Fruit fly (Drosophila melanogaster): Measurements from ENCODE around the gene CG12541.

CG12541 gene

dm6 chrX:7102013-7102520 lies 36.2 kb upstream of the CG12541 start, which contains the start of gene CG4615:
Gene CG4615 (minus strand): TSS chrX:7102300.
- TF ChIP-seq pros (GFP tag; optimal IDR thresholded peaks at IDR 0.05): no peak
- TF ChIP-seq CG3726 (GFP tag; IDR thresholded peaks at IDR 0.05): no peak
- TF ChIP-seq Dref (GFP tag; IDR thresholded peaks at IDR 0.05): peak; percentile 89
- no peak for TF ChIP-seq croc (GFP tag; conservative IDR thresholded peaks at IDR 0.05)
- peak; percentile 84 for TF ChIP-seq CG16813 (GFP tag; IDR thresholded peaks at IDR 0.05; ENCODE audit: partially characterized antibody)
- TF ChIP-seq Ptx1 (GFP tag; IDR thresholded peaks at IDR 0.05): peak; percentile 31; the same call in 1 of the 2 replicates
- TF ChIP-seq lmd (GFP tag; IDR thresholded peaks at IDR 0.05): peak; percentile 36; the same call in 1 of the 2 replicates
- TF ChIP-seq zen (tag; optimal IDR thresholded peaks at IDR 0.05): no peak
- TF ChIP-seq CG11093 (GFP tag; IDR thresholded peaks at IDR 0.05): no peak
- TF ChIP-seq CG12659 (GFP tag; optimal IDR thresholded peaks at IDR 0.05): no peak
- peak; percentile 89 for TF ChIP-seq knrl (GFP tag; IDR thresholded peaks at IDR 0.05; ENCODE audit: partially characterized antibody)
- peak; percentile 43 for TF ChIP-seq MESR4 (GFP tag; optimal IDR thresholded peaks at IDR 0.05)
- peak; percentile 19; the same call in 1 of the 2 replicates for TF ChIP-seq sob (GFP tag; IDR thresholded peaks at IDR 0.05)
- TF ChIP-seq cad (GFP tag; optimal IDR thresholded peaks at IDR 0.05): no peak
- TF ChIP-seq CG11456 (GFP tag; IDR thresholded peaks at IDR 0.05): peak; percentile 77
- TF ChIP-seq peb (GFP tag; IDR thresholded peaks at IDR 0.05): peak; percentile 9; the same call in 1 of the 2 replicates
- TF ChIP-seq vvl (GFP tag; IDR thresholded peaks at IDR 0.05): peak; percentile 30
- TF ChIP-seq inv (GFP tag; IDR thresholded peaks at IDR 0.05; ENCODE audit: partially characterized antibody): peak; percentile 84
- TF ChIP-seq ato (GFP tag; IDR thresholded peaks at IDR 0.05; ENCODE audit: partially characterized antibody): peak; percentile 82
- peak; percentile 19 for TF ChIP-seq gfzf (GFP tag; optimal IDR thresholded peaks at IDR 0.05)
- peak; percentile 76 for TF ChIP-seq NFAT (GFP tag; IDR thresholded peaks at IDR 0.05)
- no peak for TF ChIP-seq CG31388 (GFP tag; optimal IDR thresholded peaks at IDR 0.05)
- peak; percentile 89 for TF ChIP-seq Scr (GFP tag; IDR thresholded peaks at IDR 0.05; ENCODE audit: partially characterized antibody)
- TF ChIP-seq CG13287 (GFP tag; IDR thresholded peaks at IDR 0.05; ENCODE audit: partially characterized antibody): peak; percentile 92
- TF ChIP-seq Dll (GFP tag; IDR thresholded peaks at IDR 0.05; ENCODE audit: partially characterized antibody): peak; percentile 89
- no peak; the same call in 2 of the 3 replicates for TF ChIP-seq zen2 (GFP tag; IDR thresholded peaks at IDR 0.05; ENCODE audit: partially characterized antibody)
- TF ChIP-seq CG12219 (GFP tag; optimal IDR thresholded peaks at IDR 0.05): no peak
- TF ChIP-seq CrebB (tag; optimal IDR thresholded peaks at IDR 0.05): no peak
- TF ChIP-seq HmgZ (tag; optimal IDR thresholded peaks at IDR 0.05): peak; percentile 14
- peak; percentile 30 for TF ChIP-seq YL-1 (GFP tag; optimal IDR thresholded peaks at IDR 0.05)
- peak; percentile 30 for TF ChIP-seq CG17328 (GFP tag; IDR thresholded peaks at IDR 0.05)
- TF ChIP-seq HLH54F (GFP tag; optimal IDR thresholded peaks at IDR 0.05): no peak
- peak; percentile 43 for TF ChIP-seq Xrp1 (GFP tag; IDR thresholded peaks at IDR 0.05)
- TF ChIP-seq HmgD (GFP tag; optimal IDR thresholded peaks at IDR 0.05): no peak
- no peak for TF ChIP-seq CG1832 (GFP tag; optimal IDR thresholded peaks at IDR 0.05)
- TF ChIP-seq sna (GFP tag; IDR thresholded peaks at IDR 0.05; ENCODE audit: partially characterized antibody): peak; percentile 80
- TF ChIP-seq CG13775 (GFP tag; optimal IDR thresholded peaks at IDR 0.05): peak; percentile 100
- peak; percentile 24 for TF ChIP-seq sens (GFP tag)
- no peak for TF ChIP-seq CG2712 (tag; optimal IDR thresholded peaks at IDR 0.05)
- TF ChIP-seq Xbp1 (GFP tag; optimal IDR thresholded peaks at IDR 0.05): peak; percentile 18
- TF ChIP-seq CG8290 (GFP tag; optimal IDR thresholded peaks at IDR 0.05): no peak
- peak in 1 of 2 experiments; percentile 53 for TF ChIP-seq CG8290 (tag; optimal IDR thresholded peaks at IDR 0.05)
- peak; percentile 94 for TF ChIP-seq bbx (GFP tag; IDR thresholded peaks at IDR 0.05; ENCODE audit: partially characterized antibody)
- TF ChIP-seq tna (GFP tag; IDR thresholded peaks at IDR 0.05; ENCODE audit: partially characterized antibody): peak; percentile 83
- TF ChIP-seq CHES-1-like (GFP tag; optimal IDR thresholded peaks at IDR 0.05): no peak
- peak; percentile 16; the same call in 1 of the 3 replicates for TF ChIP-seq tgo (GFP tag; IDR thresholded peaks at IDR 0.05)
- TF ChIP-seq CG3995 (GFP tag; optimal IDR thresholded peaks at IDR 0.05): peak; percentile 74
- peak; percentile 3; the same call in 1 of the 2 replicates for TF ChIP-seq onecut (GFP tag; IDR thresholded peaks at IDR 0.05)
- no peak for TF ChIP-seq CG32767 (GFP tag; IDR thresholded peaks at IDR 0.05)
- TF ChIP-seq CG7963 (GFP tag; IDR thresholded peaks at IDR 0.05; ENCODE audit: partially characterized antibody): peak; percentile 74

All from whole organism, embryonic.